Worm (Caenorhabditis elegans) whole organism, L4 larva: ENCODE data around the gene clec-59.

Source experiments
- F26F4.8 ChIP-seq: fragments of 200-800 bp; sonication (Bioruptor generic); conservative IDR thresholded peaks from 2 replicates; pipeline ENCODE4 v1.3.6; 2022; ENCODE audit warnings: missing genetic modification characterization, missing compliant biosample characterization
- F37D6.2 ChIP-seq: sonication (generic microtip); optimal IDR thresholded peaks from 2 replicates; lab custom pipeline; 2016; ENCODE audit warnings: mild to moderate bottlenecking, missing genetic modification characterization, missing compliant biosample characterization
- F49E8.2 ChIP-seq: sonication (generic microtip); optimal IDR thresholded peaks from 2 replicates; lab custom pipeline; 2016; ENCODE audit warnings: missing compliant biosample characterization, mild to moderate bottlenecking, missing genetic modification characterization, borderline replicate concordance
- Y105C5A.15 ChIP-seq: fragments of 200-800 bp; sonication (Bioruptor generic); IDR thresholded peaks from 2 replicates; pipeline ENCODE4 v1.3.6; 2022; ENCODE audit warnings: missing genetic modification characterization, missing compliant biosample characterization
- Y48G9A.11 ChIP-seq: fragments of 200-800 bp; sonication (Bioruptor generic); IDR thresholded peaks from 2 replicates; pipeline ENCODE4 v1.3.6; 2022; ENCODE audit warnings: missing genetic modification reagents, missing genetic modification characterization, missing compliant biosample characterization
- Y75B8A.6 ChIP-seq: fragments of 200-800 bp; sonication (Bioruptor generic); IDR thresholded peaks from 2 replicates; pipeline ENCODE4 v1.3.6; 2022; ENCODE audit warnings: missing genetic modification reagents, missing genetic modification characterization, missing compliant biosample characterization
- ZK546.5 ChIP-seq, 2 experiments: sonication (generic microtip); optimal IDR thresholded peaks; 2 replicates each; lab custom pipeline; 2017; ENCODE audit warnings: missing biosample characterization in 2 of 2, missing genetic modification characterization in 2 of 2
- aha-1 ChIP-seq: fragments of 150-350 bp; peaks from one replicate; lab custom pipeline; 2014; ENCODE audit warnings: missing biosample characterization, missing genetic modification characterization
- ceh-20 ChIP-seq: fragments of 200-800 bp; sonication (Bioruptor generic); IDR thresholded peaks from 2 replicates; pipeline ENCODE4 v1.3.6; 2022; ENCODE audit warnings: missing genetic modification reagents, missing genetic modification characterization, missing compliant biosample characterization
- ceh-44 ChIP-seq: fragments of 200-800 bp; sonication (Bioruptor generic); IDR thresholded peaks from 2 replicates; pipeline ENCODE4 v1.3.6; 2022; ENCODE audit warnings: missing genetic modification reagents, missing genetic modification characterization, missing compliant biosample characterization
- ceh-62 ChIP-seq: sonication (generic microtip); optimal IDR thresholded peaks from 2 replicates; lab custom pipeline; 2017; ENCODE audit warnings: missing biosample characterization, missing genetic modification characterization
- cey-2 ChIP-seq: sonication (generic microtip); optimal IDR thresholded peaks from 3 replicates; lab custom pipeline; 2017; ENCODE audit warnings: missing genetic modification characterization, mild to moderate bottlenecking, missing compliant biosample characterization, antibody characterized with exemption, borderline replicate concordance; ENCODE audit not compliant: insufficient read depth
- ctbp-1 ChIP-seq: fragments of 200-800 bp; sonication (Bioruptor generic); IDR thresholded peaks from 2 replicates; pipeline ENCODE4 v1.3.6; 2022; ENCODE audit warnings: missing genetic modification reagents, missing genetic modification characterization, missing compliant biosample characterization
- daf-12 ChIP-seq: fragments of 150-350 bp; optimal IDR thresholded peaks from 2 replicates; lab custom pipeline; 2014; ENCODE audit warnings: missing biosample characterization, missing genetic modification reagents, missing genetic modification characterization
- daf-16 ChIP-seq, 3 experiments: sonication (generic microtip); optimal IDR thresholded peaks; 2 replicates each; lab custom pipeline; 2016 to 2017; ENCODE audit warnings: missing genetic modification characterization in 3 of 3, missing genetic modification reagents in 3 of 3, mild to moderate bottlenecking in 2 of 3, missing compliant biosample characterization in 2 of 3, missing biosample characterization in 1 of 3, moderate library complexity in 1 of 3
- daf-19 ChIP-seq: fragments of 200-800 bp; sonication (Bioruptor generic); conservative IDR thresholded peaks from 2 replicates; pipeline ENCODE4 v1.3.6; 2022; ENCODE audit warnings: missing genetic modification characterization, missing compliant biosample characterization
- dmd-6 ChIP-seq: fragments of 200-800 bp; sonication (Bioruptor generic); IDR thresholded peaks from 2 replicates; pipeline ENCODE4 v1.3.6; 2022; ENCODE audit warnings: missing genetic modification reagents, missing genetic modification characterization, missing compliant biosample characterization
- dmd-8 ChIP-seq: fragments of 200-800 bp; sonication (Bioruptor generic); IDR thresholded peaks from 2 replicates; pipeline ENCODE4 v1.3.6; 2022; ENCODE audit warnings: missing genetic modification characterization, missing compliant biosample characterization
- dmd-9 ChIP-seq: fragments of 200-800 bp; sonication (Bioruptor generic); IDR thresholded peaks from 2 replicates; pipeline ENCODE4 v1.3.6; 2022; ENCODE audit warnings: missing genetic modification reagents, missing genetic modification characterization, missing compliant biosample characterization
- dve-1 ChIP-seq: sonication (generic microtip); optimal IDR thresholded peaks from 2 replicates; lab custom pipeline; 2017; ENCODE audit warnings: antibody characterized with exemption, mild to moderate bottlenecking, missing genetic modification characterization, missing compliant biosample characterization; ENCODE audit not compliant: insufficient read depth
- egl-43 ChIP-seq: fragments of 200-800 bp; sonication (Bioruptor generic); IDR thresholded peaks from 2 replicates; pipeline ENCODE4 v1.3.6; 2022; ENCODE audit warnings: missing genetic modification reagents, missing genetic modification characterization, missing compliant biosample characterization
- gei-8 ChIP-seq: fragments of 200-800 bp; sonication (Bioruptor generic); optimal IDR thresholded peaks from 2 replicates; lab custom pipeline; 2018; ENCODE audit warnings: mild to moderate bottlenecking, missing genetic modification characterization, missing compliant biosample characterization
- hlh-11 ChIP-seq: fragments of 200-800 bp; sonication (Bioruptor generic); optimal IDR thresholded peaks from 2 replicates; lab custom pipeline; 2018; ENCODE audit warnings: mild to moderate bottlenecking, missing genetic modification characterization, missing compliant biosample characterization
- jun-1 ChIP-seq: fragments of 150-350 bp; optimal IDR thresholded peaks from 2 replicates; lab custom pipeline; 2014; ENCODE audit warnings: missing biosample characterization, missing genetic modification reagents, missing genetic modification characterization
- lin-38 ChIP-seq: fragments of 200-800 bp; sonication (Bioruptor generic); IDR thresholded peaks from 2 replicates; pipeline ENCODE4 v1.3.6; 2022; ENCODE audit warnings: missing genetic modification reagents, missing genetic modification characterization, missing compliant biosample characterization
- lsy-2 ChIP-seq, 2 experiments: fragments of 150-350 bp in 1 of 2; sonication (generic microtip) in 1 of 2; optimal IDR thresholded peaks; 2 replicates each; lab custom pipeline; 2014 to 2017; ENCODE audit warnings: missing biosample characterization in 2 of 2, missing genetic modification characterization in 2 of 2
- madf-9 ChIP-seq: fragments of 200-800 bp; sonication (Bioruptor generic); conservative IDR thresholded peaks from 2 replicates; pipeline ENCODE4 v1.3.6; 2022; ENCODE audit warnings: missing genetic modification reagents, missing genetic modification characterization, missing compliant biosample characterization
- mdt-29 ChIP-seq: fragments of 200-800 bp; sonication (Bioruptor generic); IDR thresholded peaks from 2 replicates; pipeline ENCODE4 v1.3.6; 2022; ENCODE audit warnings: missing genetic modification reagents, missing genetic modification characterization, missing compliant biosample characterization
- mep-1 ChIP-seq: fragments of 150-350 bp; sonication (generic microtip); optimal IDR thresholded peaks from 3 replicates; lab custom pipeline; 2014; ENCODE audit warnings: missing biosample characterization, missing genetic modification characterization
- nhr-102 ChIP-seq: sonication (generic microtip); optimal IDR thresholded peaks from 2 replicates; lab custom pipeline; 2016; ENCODE audit warnings: mild to moderate bottlenecking, missing genetic modification characterization, moderate library complexity, missing compliant biosample characterization
- nhr-11 ChIP-seq: fragments of 150-350 bp; optimal IDR thresholded peaks from 2 replicates; lab custom pipeline; 2014; ENCODE audit warnings: missing biosample characterization, missing genetic modification characterization
- nhr-111 ChIP-seq: fragments of 200-800 bp; sonication (Bioruptor generic); optimal IDR thresholded peaks from 2 replicates; lab custom pipeline; 2018; ENCODE audit warnings: mild to moderate bottlenecking, missing genetic modification characterization, missing compliant biosample characterization
- nhr-237 ChIP-seq: sonication (generic microtip); optimal IDR thresholded peaks from 2 replicates; lab custom pipeline; 2017; ENCODE audit warnings: missing biosample characterization, missing genetic modification characterization
- nhr-25 ChIP-seq: sonication (generic microtip); optimal IDR thresholded peaks from 2 replicates; lab custom pipeline; 2017; ENCODE audit warnings: missing genetic modification characterization, mild to moderate bottlenecking, missing compliant biosample characterization, antibody characterized with exemption, moderate library complexity, borderline replicate concordance; ENCODE audit not compliant: insufficient read depth
- nhr-28 ChIP-seq: fragments of 150-350 bp; optimal IDR thresholded peaks from 2 replicates; lab custom pipeline; 2014; ENCODE audit warnings: missing biosample characterization, missing genetic modification characterization
- nhr-76 ChIP-seq: fragments of 150-350 bp; optimal IDR thresholded peaks from 2 replicates; lab custom pipeline; 2014; ENCODE audit warnings: missing biosample characterization, missing genetic modification characterization
- pha-4 ChIP-seq, 2 experiments: fragments of 150-350 bp in 1 of 2; fragments of 200-800 bp in 1 of 2; sonication (Bioruptor generic) in 1 of 2; IDR thresholded peaks in 1 of 2; optimal IDR thresholded peaks in 1 of 2; 2 replicates each; pipeline versions ENCODE4 v1.3.6 to Lab custom; 2014 to 2022; ENCODE audit warnings: missing genetic modification characterization in 2 of 2, missing genetic modification reagents in 2 of 2, missing biosample characterization in 1 of 2, missing compliant biosample characterization in 1 of 2
- pqm-1 ChIP-seq: sonication (generic microtip); optimal IDR thresholded peaks from 2 replicates; lab custom pipeline; 2017; ENCODE audit warnings: missing biosample characterization, missing genetic modification characterization
- saeg-2 ChIP-seq: fragments of 200-800 bp; sonication (Bioruptor generic); IDR thresholded peaks from 2 replicates; pipeline ENCODE4 v1.3.6; 2022; ENCODE audit warnings: missing genetic modification reagents, missing genetic modification characterization, missing compliant biosample characterization
- snpc-4 ChIP-seq: fragments of 150-350 bp; optimal IDR thresholded peaks from 2 replicates; lab custom pipeline; 2014; ENCODE audit warnings: missing biosample characterization, missing genetic modification characterization
- spr-3 ChIP-seq: fragments of 200-800 bp; sonication (Bioruptor generic); optimal IDR thresholded peaks from 2 replicates; lab custom pipeline; 2018; ENCODE audit warnings: mild to moderate bottlenecking, missing genetic modification characterization, missing compliant biosample characterization
- unc-62 ChIP-seq, 3 experiments: fragments of 150-350 bp in 1 of 3; sonication (generic microtip); optimal IDR thresholded peaks in 2 of 3; peaks in 1 of 3; 1 replicate in 1 of 3; 2 replicates in 2 of 3; lab custom pipeline; 2014 to 2017; ENCODE audit warnings: missing biosample characterization in 3 of 3, missing genetic modification characterization in 3 of 3, missing genetic modification reagents in 3 of 3, missing genotype in 1 of 3
- vab-7 ChIP-seq: fragments of 200-800 bp; sonication (Bioruptor generic); IDR thresholded peaks from 2 replicates; pipeline ENCODE4 v1.3.6; 2022; ENCODE audit warnings: missing genetic modification reagents, missing genetic modification characterization, missing compliant biosample characterization
- zfp-2 ChIP-seq: sonication (generic microtip); optimal IDR thresholded peaks from 2 replicates; lab custom pipeline; 2016; ENCODE audit warnings: mild to moderate bottlenecking, missing genetic modification characterization, missing compliant biosample characterization
- zfp-3 ChIP-seq: fragments of 200-800 bp; sonication (Bioruptor generic); conservative IDR thresholded peaks from 2 replicates; pipeline ENCODE4 v1.3.6; 2022; ENCODE audit warnings: missing genetic modification reagents, missing genetic modification characterization, missing compliant biosample characterization
- zip-2 ChIP-seq: fragments of 150-350 bp; optimal IDR thresholded peaks from 2 replicates; lab custom pipeline; 2014; ENCODE audit warnings: missing biosample characterization, missing genetic modification characterization
- ztf-11 ChIP-seq: fragments of 150-350 bp; optimal IDR thresholded peaks from 2 replicates; lab custom pipeline; 2014; ENCODE audit warnings: missing biosample characterization, missing genetic modification characterization

Gene clec-59

ce11 chrII:10505949-10506348 is 26.7 kb upstream of the clec-59 start:
- peak in 1 of 2 experiments; percentile 81 for TF ChIP-seq unc-62 (GFP tag; optimal IDR thresholded peaks at IDR 0.05 in 1 of 2; lab: Kevin White, UChicago)
- TF ChIP-seq unc-62 (tag; optimal IDR thresholded peaks at IDR 0.05; lab: Kevin White, UChicago) = no peak
- peak; percentile 71 for TF ChIP-seq nhr-25
- no peak for TF ChIP-seq nhr-237 (tag; lab: Kevin White, UChicago)
- TF ChIP-seq nhr-28 (tag; lab: Kevin White, UChicago) = peak; percentile 13
- TF ChIP-seq daf-16 (GFP tag; optimal IDR thresholded peaks at IDR 0.05; lab: Kevin White, UChicago) = no peak
- no peak for TF ChIP-seq daf-16 (tag; optimal IDR thresholded peaks at IDR 0.05; lab: Kevin White, UChicago)

ce11 chrII:10504729-10505128 is 25.5 kb upstream of the clec-59 start:
- no peak for TF ChIP-seq lin-38 (GFP tag; lab: Robert Waterston, UW)
- no peak for TF ChIP-seq zfp-2 (tag; lab: Kevin White, UChicago)
- TF ChIP-seq zip-2 (tag; lab: Kevin White, UChicago) = no peak
- no peak for TF ChIP-seq F49E8.2
- TF ChIP-seq ceh-44 (GFP tag; lab: Robert Waterston, UW) = no peak
- TF ChIP-seq F26F4.8 (GFP tag; lab: Robert Waterston, UW) = no peak
- no peak for TF ChIP-seq spr-3
- TF ChIP-seq vab-7 = no peak
- no peak for TF ChIP-seq Y105C5A.15 (GFP tag; lab: Robert Waterston, UW)
- TF ChIP-seq saeg-2 (GFP tag; lab: Robert Waterston, UW) = no peak
- TF ChIP-seq nhr-76 = no peak
- TF ChIP-seq snpc-4 (tag; lab: Kevin White, UChicago) = no peak
- peak; percentile 25 for TF ChIP-seq hlh-11 (tag; lab: Kevin White, UChicago)
- TF ChIP-seq madf-9 (GFP tag; lab: Robert Waterston, UW) = no peak
- no peak for TF ChIP-seq jun-1 (tag; lab: Kevin White, UChicago)
- TF ChIP-seq nhr-237 (tag; lab: Kevin White, UChicago) = no peak
- TF ChIP-seq F37D6.2 (tag; lab: Kevin White, UChicago) = no peak
- TF ChIP-seq nhr-111 (GFP tag; lab: Kevin White, UChicago) = no peak
- TF ChIP-seq cey-2 (tag; lab: Kevin White, UChicago) = no peak
- no peak for TF ChIP-seq dmd-9 (GFP tag; lab: Robert Waterston, UW)
- TF ChIP-seq nhr-11 (tag; lab: Kevin White, UChicago) = no peak
- TF ChIP-seq daf-16 (GFP tag; optimal IDR thresholded peaks at IDR 0.05; lab: Kevin White, UChicago) = no peak
- TF ChIP-seq daf-16 (tag; optimal IDR thresholded peaks at IDR 0.05; lab: Kevin White, UChicago) = peak; percentile 6
- no peak for TF ChIP-seq Y75B8A.6 (GFP tag; lab: Robert Waterston, UW)
- TF ChIP-seq ctbp-1 (GFP tag; lab: Robert Waterston, UW) = no peak
- peak; percentile 50 for TF ChIP-seq dve-1
- TF ChIP-seq Y48G9A.11 = no peak
- no peak for TF ChIP-seq mdt-29 (GFP tag; lab: Robert Waterston, UW)
- TF ChIP-seq dmd-6 = no peak
- TF ChIP-seq gei-8 = no peak
- TF ChIP-seq zfp-3 (GFP tag; lab: Robert Waterston, UW) = no peak
- no peak for TF ChIP-seq ZK546.5 (tag; optimal IDR thresholded peaks at IDR 0.05; lab: Kevin White, UChicago)
- TF ChIP-seq daf-19 = no peak
- no peak for TF ChIP-seq pha-4 (GFP tag; IDR thresholded peaks at IDR 0.05; lab: Robert Waterston, UW)
- peak; percentile 88 for TF ChIP-seq pha-4 (tag; optimal IDR thresholded peaks at IDR 0.05; lab: Kevin White, UChicago)
- no peak for TF ChIP-seq daf-12
- TF ChIP-seq pqm-1 = no peak
- TF ChIP-seq ztf-11 (tag; lab: Kevin White, UChicago) = no peak
- no peak for TF ChIP-seq lsy-2 (tag; optimal IDR thresholded peaks at IDR 0.05; lab: Kevin White, UChicago)
- no peak for TF ChIP-seq egl-43 (GFP tag; lab: Robert Waterston, UW)
- TF ChIP-seq unc-62 (GFP tag; optimal IDR thresholded peaks at IDR 0.05 in 1 of 2; lab: Kevin White, UChicago) = peak in 1 of 2 experiments; percentile 12
- no peak for TF ChIP-seq unc-62 (tag; optimal IDR thresholded peaks at IDR 0.05; lab: Kevin White, UChicago)
- TF ChIP-seq ceh-20 (GFP tag; lab: Robert Waterston, UW) = no peak
- no peak for TF ChIP-seq ceh-62 (tag; lab: Kevin White, UChicago)
- no peak for TF ChIP-seq dmd-8
- no peak for TF ChIP-seq nhr-102 (tag; lab: Kevin White, UChicago)
- TF ChIP-seq mep-1 (tag; lab: Kevin White, UChicago) = peak; percentile 43
- TF ChIP-seq aha-1 (tag; lab: Kevin White, UChicago) = no peak
